Fruit fly (Drosophila melanogaster) whole organism, prepupa: ENCODE measurements around the gene mbm.

ENCODE experiments used
- Blimp-1 ChIP-seq: fragments of 200-800 bp; sonication (Bioruptor generic); optimal IDR thresholded peaks from 3 replicates; lab custom pipeline; 2017; ENCODE audit warnings: missing biosample characterization, missing genetic modification characterization, mild to moderate bottlenecking, moderate library complexity, missing genetic modification reagents
- CG10631 ChIP-seq: fragments of 200-800 bp; sonication (Bioruptor generic); optimal IDR thresholded peaks from 2 replicates; lab custom pipeline; 2016; ENCODE audit warnings: missing biosample characterization, missing genetic modification characterization
- CG11762 ChIP-seq: fragments of 200-800 bp; sonication (Bioruptor generic); optimal IDR thresholded peaks from 3 replicates; lab custom pipeline; 2016; ENCODE audit warnings: missing biosample characterization, missing genetic modification characterization; ENCODE audit not compliant: insufficient read depth
- CG11902 ChIP-seq: fragments of 200-800 bp; sonication (Bioruptor generic); optimal IDR thresholded peaks from 3 replicates; lab custom pipeline; 2016; ENCODE audit warnings: missing biosample characterization, missing genetic modification characterization
- CG15336 ChIP-seq: fragments of 200-800 bp; sonication (Bioruptor generic); IDR thresholded peaks from 2 replicates; pipeline ENCODE4 v1.3.6; 2022; ENCODE audit warnings: missing biosample characterization, missing genetic modification characterization
- CG1621 ChIP-seq: fragments of 200-800 bp; sonication (Bioruptor generic); optimal IDR thresholded peaks from 3 replicates; lab custom pipeline; 2018; ENCODE audit warnings: missing biosample characterization, mild to moderate bottlenecking, missing genetic modification characterization
- CG16779 ChIP-seq: fragments of 200-800 bp; sonication (Bioruptor generic); optimal IDR thresholded peaks from 3 replicates; lab custom pipeline; 2017; ENCODE audit warnings: missing biosample characterization, mild to moderate bottlenecking, missing genetic modification characterization
- CG3032 ChIP-seq: fragments of 200-800 bp; optimal IDR thresholded peaks from 2 replicates; lab custom pipeline; 2019; ENCODE audit warnings: missing biosample characterization, mild to moderate bottlenecking, missing genetic modification characterization, moderate library complexity
- CG32006 ChIP-seq: fragments of 200-800 bp; sonication (Bioruptor generic); optimal IDR thresholded peaks from 3 replicates; lab custom pipeline; 2017; ENCODE audit warnings: missing biosample characterization, mild to moderate bottlenecking, missing genetic modification characterization
- CG3919 ChIP-seq: fragments of 200-800 bp; sonication (Bioruptor generic); optimal IDR thresholded peaks from 3 replicates; lab custom pipeline; 2016; ENCODE audit warnings: missing biosample characterization, missing genetic modification characterization
- CG4318 ChIP-seq: fragments of 200-800 bp; sonication (Bioruptor generic); optimal IDR thresholded peaks from 3 replicates; lab custom pipeline; 2017; ENCODE audit warnings: missing biosample characterization, mild to moderate bottlenecking, missing genetic modification characterization
- CG6163 ChIP-seq: fragments of 200-800 bp; sonication (Bioruptor generic); IDR thresholded peaks from 3 replicates; pipeline ENCODE4 v1.3.6; 2022; ENCODE audit warnings: missing biosample characterization, missing genetic modification characterization
- CG6276 ChIP-seq: fragments of 200-800 bp; sonication (Bioruptor generic); optimal IDR thresholded peaks from 2 replicates; lab custom pipeline; 2017; ENCODE audit warnings: missing biosample characterization, mild to moderate bottlenecking, missing genetic modification characterization
- CG6792 ChIP-seq: fragments of 200-800 bp; sonication (Bioruptor generic); optimal IDR thresholded peaks from 3 replicates; lab custom pipeline; 2016; ENCODE audit warnings: missing biosample characterization, missing genetic modification characterization
- CG6808 ChIP-seq: fragments of 200-800 bp; sonication (Bioruptor generic); optimal IDR thresholded peaks from 3 replicates; lab custom pipeline; 2017; ENCODE audit warnings: missing biosample characterization, missing genetic modification characterization, mild to moderate bottlenecking, moderate library complexity, missing genetic modification reagents
- CG8319 ChIP-seq: fragments of 200-800 bp; sonication (Bioruptor generic); optimal IDR thresholded peaks from 3 replicates; lab custom pipeline; 2016; ENCODE audit warnings: missing biosample characterization, missing genetic modification characterization
- CG8632 ChIP-seq: fragments of 200-800 bp; sonication (Bioruptor generic); optimal IDR thresholded peaks from 3 replicates; lab custom pipeline; 2016; ENCODE audit warnings: missing biosample characterization, missing genetic modification characterization
- CG9139 ChIP-seq: fragments of 200-800 bp; sonication (Bioruptor generic); optimal IDR thresholded peaks from 3 replicates; lab custom pipeline; 2017; ENCODE audit warnings: missing biosample characterization, mild to moderate bottlenecking, missing genetic modification characterization
- Eip75B ChIP-seq: fragments of 200-800 bp; sonication (Bioruptor generic); optimal IDR thresholded peaks from 3 replicates; lab custom pipeline; 2016; ENCODE audit warnings: missing biosample characterization, missing genetic modification characterization
- Ets96B ChIP-seq: fragments of 200-800 bp; optimal IDR thresholded peaks from 2 replicates; lab custom pipeline; 2019; ENCODE audit warnings: missing biosample characterization, mild to moderate bottlenecking, missing genetic modification characterization, moderate library complexity
- Gug ChIP-seq: fragments of 200-800 bp; sonication (Bioruptor generic); IDR thresholded peaks from 2 replicates; pipeline ENCODE4 v1.3.6; 2022; ENCODE audit warnings: missing biosample characterization, missing genetic modification characterization
- Hr38 ChIP-seq: sonication (Bioruptor generic); optimal IDR thresholded peaks from 2 replicates; lab custom pipeline; 2016; ENCODE audit warnings: missing biosample characterization, missing genetic modification characterization
- Hr4 ChIP-seq: fragments of 200-800 bp; sonication (Bioruptor generic); optimal IDR thresholded peaks from 3 replicates; lab custom pipeline; 2016; ENCODE audit warnings: missing biosample characterization, missing genetic modification characterization
- Lpt ChIP-seq: fragments of 200-800 bp; sonication (Bioruptor generic); optimal IDR thresholded peaks from 3 replicates; lab custom pipeline; 2016; ENCODE audit warnings: missing biosample characterization, missing genetic modification characterization
- Met ChIP-seq: fragments of 200-800 bp; sonication (Bioruptor generic); optimal IDR thresholded peaks from 3 replicates; lab custom pipeline; 2016; ENCODE audit warnings: missing biosample characterization, missing genetic modification characterization
- OdsH ChIP-seq: fragments of 200-800 bp; sonication (Bioruptor generic); optimal IDR thresholded peaks from 3 replicates; lab custom pipeline; 2016; ENCODE audit warnings: missing biosample characterization, missing genetic modification characterization
- Smox ChIP-seq: fragments of 200-800 bp; sonication (Bioruptor generic); optimal IDR thresholded peaks from 3 replicates; lab custom pipeline; 2016; ENCODE audit warnings: missing biosample characterization, missing genetic modification characterization
- Sox102F ChIP-seq: fragments of 200-800 bp; sonication (Bioruptor generic); optimal IDR thresholded peaks from 2 replicates; lab custom pipeline; 2016; ENCODE audit warnings: missing biosample characterization, mild to moderate bottlenecking, missing genetic modification characterization
- Sox14 ChIP-seq: fragments of 200-800 bp; sonication (Bioruptor generic); optimal IDR thresholded peaks from 3 replicates; lab custom pipeline; 2016; ENCODE audit warnings: missing biosample characterization, missing genetic modification characterization
- Sox15 ChIP-seq: fragments of 200-800 bp; sonication (Bioruptor generic); optimal IDR thresholded peaks from 3 replicates; lab custom pipeline; 2016; ENCODE audit warnings: missing biosample characterization, missing genetic modification characterization
- achi ChIP-seq: fragments of 200-800 bp; sonication (Bioruptor generic); optimal IDR thresholded peaks from 3 replicates; lab custom pipeline; 2016; ENCODE audit warnings: missing biosample characterization, missing genetic modification characterization
- acj6 ChIP-seq: fragments of 200-800 bp; sonication (Bioruptor generic); optimal IDR thresholded peaks from 3 replicates; lab custom pipeline; 2016; ENCODE audit warnings: missing biosample characterization, missing genetic modification characterization
- cyc ChIP-seq: fragments of 200-800 bp; sonication (Bioruptor generic); optimal IDR thresholded peaks from 3 replicates; lab custom pipeline; 2016; ENCODE audit warnings: missing biosample characterization, missing genetic modification characterization
- dac ChIP-seq: fragments of 200-800 bp; sonication (Bioruptor generic); optimal IDR thresholded peaks from 2 replicates; lab custom pipeline; 2017; ENCODE audit warnings: missing biosample characterization, mild to moderate bottlenecking, missing genetic modification characterization
- dsx ChIP-seq: fragments of 200-800 bp; optimal IDR thresholded peaks from 3 replicates; lab custom pipeline; 2019; ENCODE audit warnings: missing biosample characterization, mild to moderate bottlenecking, missing genetic modification characterization, moderate library complexity; ENCODE audit not compliant: poor library complexity, severe bottlenecking
- eg ChIP-seq: fragments of 200-800 bp; sonication (Bioruptor generic); IDR thresholded peaks from 3 replicates; pipeline ENCODE4 v1.3.6; 2022; ENCODE audit warnings: missing biosample characterization, missing genetic modification characterization
- esn ChIP-seq: fragments of 200-800 bp; sonication (Bioruptor generic); optimal IDR thresholded peaks from 2 replicates; lab custom pipeline; 2016; ENCODE audit warnings: missing biosample characterization, mild to moderate bottlenecking, missing genetic modification characterization, moderate library complexity
- fd59A ChIP-seq: fragments of 200-800 bp; sonication (Bioruptor generic); optimal IDR thresholded peaks from 2 replicates; lab custom pipeline; 2017; ENCODE audit warnings: missing biosample characterization, mild to moderate bottlenecking, missing genetic modification characterization, missing genetic modification reagents
- fkh ChIP-seq: fragments of 200-800 bp; sonication (Bioruptor generic); optimal IDR thresholded peaks from 3 replicates; lab custom pipeline; 2017; ENCODE audit warnings: missing biosample characterization, mild to moderate bottlenecking, missing genetic modification characterization, moderate library complexity
- lz ChIP-seq: fragments of 200-800 bp; sonication (Bioruptor generic); optimal IDR thresholded peaks from 3 replicates; lab custom pipeline; 2016; ENCODE audit warnings: missing biosample characterization, missing genetic modification characterization
- net ChIP-seq: fragments of 200-800 bp; sonication (Bioruptor generic); optimal IDR thresholded peaks from 3 replicates; lab custom pipeline; 2016; ENCODE audit warnings: missing biosample characterization, missing genetic modification characterization
- pdm3 ChIP-seq: fragments of 200-800 bp; sonication (Bioruptor generic); optimal IDR thresholded peaks from 3 replicates; lab custom pipeline; 2016; ENCODE audit warnings: missing biosample characterization, missing genetic modification characterization
- spab ChIP-seq: fragments of 200-800 bp; sonication (Bioruptor generic); optimal IDR thresholded peaks from 2 replicates; lab custom pipeline; 2017; ENCODE audit warnings: missing biosample characterization, mild to moderate bottlenecking, missing genetic modification characterization, missing genetic modification reagents
- ss ChIP-seq, 2 experiments: fragments of 200-800 bp; sonication (Bioruptor generic); optimal IDR thresholded peaks; 2 replicates in 1 of 2; 3 replicates in 1 of 2; lab custom pipeline; 2017 to 2018; ENCODE audit warnings: mild to moderate bottlenecking in 2 of 2, missing biosample characterization in 2 of 2, missing genetic modification characterization in 2 of 2, moderate library complexity in 1 of 2
- svp ChIP-seq: fragments of 200-800 bp; sonication (Bioruptor generic); peaks from one replicate; lab custom pipeline; 2016; ENCODE audit warnings: missing biosample characterization, missing genetic modification characterization
- vri ChIP-seq: fragments of 200-800 bp; sonication (Bioruptor generic); optimal IDR thresholded peaks from 3 replicates; lab custom pipeline; 2016; ENCODE audit warnings: missing biosample characterization, mild to moderate bottlenecking, missing genetic modification characterization

mbm gene

dm6 chr2L:228246-228645, 45.3 kb downstream of the mbm start:
- peak; percentile 95 for TF ChIP-seq svp (GFP tag; lab: Kevin White, UChicago)
- TF ChIP-seq Sox14, result no peak

- peak; percentile 93 for TF ChIP-seq dsx (GFP tag; lab: Kevin White, UChicago)
- no peak for TF ChIP-seq achi
These were observed 48.2 kb downstream of the mbm start for dm6 chr2L:225386-225682.

dm6 chr2L:224599-225385, 48.7 kb downstream of the mbm start:
- peak; percentile 93 for TF ChIP-seq CG6808 (GFP tag; lab: Kevin White, UChicago)
- TF ChIP-seq Ets96B (tag; lab: Kevin White, UChicago), result peak; percentile 91
- peak; percentile 91 for TF ChIP-seq CG32006
- TF ChIP-seq Blimp-1 (GFP tag; lab: Kevin White, UChicago), result peak; percentile 68
- peak; percentile 91 for TF ChIP-seq CG3032 (tag; lab: Kevin White, UChicago)
- peak; percentile 87 for TF ChIP-seq net (GFP tag; lab: Kevin White, UChicago)
- peak; percentile 87 for TF ChIP-seq CG6792 (GFP tag; lab: Kevin White, UChicago)
- peak; percentile 88 for TF ChIP-seq lz (GFP tag; lab: Kevin White, UChicago)
- TF ChIP-seq Smox (GFP tag; lab: Kevin White, UChicago), result peak; percentile 88
- TF ChIP-seq CG15336 (GFP tag; lab: Robert Waterston, UW), result peak; percentile 71
- TF ChIP-seq CG16779 (tag; lab: Kevin White, UChicago), result peak; percentile 79
- peak; percentile 86 for TF ChIP-seq cyc (GFP tag; lab: Kevin White, UChicago)
- peak; percentile 85 to 91 for TF ChIP-seq ss (GFP tag; optimal IDR thresholded peaks at IDR 0.05; lab: Kevin White, UChicago)
- TF ChIP-seq Sox15 (GFP tag; lab: Kevin White, UChicago), result peak; percentile 77
- TF ChIP-seq esn (GFP tag; lab: Kevin White, UChicago), result peak; percentile 91
- peak; percentile 85 for TF ChIP-seq dac (GFP tag; lab: Kevin White, UChicago)
- TF ChIP-seq Eip75B, result peak; percentile 91
- TF ChIP-seq CG8632, result peak; percentile 78
- TF ChIP-seq Lpt (GFP tag; lab: Kevin White, UChicago), result peak; percentile 81
- peak; percentile 92 for TF ChIP-seq fd59A (GFP tag; lab: Kevin White, UChicago)
- TF ChIP-seq eg, result no peak; the same call in 1 of the 3 replicates
- TF ChIP-seq CG6276 (GFP tag; lab: Kevin White, UChicago), result peak; percentile 77
- peak; percentile 92 for TF ChIP-seq CG3919
- TF ChIP-seq Hr4, result peak; percentile 90
- peak; percentile 74 for TF ChIP-seq CG11902 (GFP tag; lab: Kevin White, UChicago)
- peak; percentile 86 for TF ChIP-seq CG1621 (tag; lab: Kevin White, UChicago)
- peak; percentile 84 for TF ChIP-seq vri (GFP tag; lab: Kevin White, UChicago)
- TF ChIP-seq Hr38 (GFP tag; lab: Kevin White, UChicago), result no peak
- peak; percentile 80 for TF ChIP-seq Gug (GFP tag; lab: Robert Waterston, UW)
- TF ChIP-seq CG4318 (GFP tag; lab: Kevin White, UChicago), result peak; percentile 83
- TF ChIP-seq spab (GFP tag; lab: Kevin White, UChicago), result peak; percentile 92
- TF ChIP-seq achi, result peak; percentile 89
- TF ChIP-seq CG9139 (GFP tag; lab: Kevin White, UChicago), result peak; percentile 78
- peak; percentile 92 for TF ChIP-seq pdm3 (GFP tag; lab: Kevin White, UChicago)
- TF ChIP-seq dsx (GFP tag; lab: Kevin White, UChicago), result peak; percentile 81
- TF ChIP-seq OdsH (GFP tag; lab: Kevin White, UChicago), result peak; percentile 88
- TF ChIP-seq Sox14, result peak; percentile 92
- peak; percentile 86 for TF ChIP-seq CG6163
- no peak for TF ChIP-seq fkh
- TF ChIP-seq acj6 (GFP tag; lab: Kevin White, UChicago), result peak; percentile 90
- TF ChIP-seq Sox102F (GFP tag; lab: Kevin White, UChicago), result peak; percentile 86
- TF ChIP-seq Met (GFP tag; lab: Kevin White, UChicago), result peak; percentile 93
- peak; percentile 84 for TF ChIP-seq CG11762 (GFP tag; lab: Kevin White, UChicago)
- peak; percentile 71 for TF ChIP-seq CG8319 (GFP tag; lab: Kevin White, UChicago)
- TF ChIP-seq CG10631 (GFP tag; lab: Kevin White, UChicago), result peak; percentile 93
